Fruit fly (Drosophila melanogaster) Kc167 (cell line): ENCODE results near the gene mRpL14.

Experiments used
- Sin3A ChIP-seq: fragments of >200 bp; optimal IDR thresholded peaks from 2 replicates; lab custom pipeline; 2018; ENCODE audit warnings: missing external identifiers
- h ChIP-seq: fragments of >200 bp; optimal IDR thresholded peaks from 3 replicates; lab custom pipeline; 2018; ENCODE audit warnings: missing external identifiers
- psq ChIP-seq: fragments of >200 bp; optimal IDR thresholded peaks from 2 replicates; lab custom pipeline; 2017; ENCODE audit warnings: missing external identifiers
- ttk ChIP-seq: sonication (Bioruptor generic); optimal IDR thresholded peaks from 2 replicates; lab custom pipeline; 2017; ENCODE audit warnings: missing external identifiers

DNA sequence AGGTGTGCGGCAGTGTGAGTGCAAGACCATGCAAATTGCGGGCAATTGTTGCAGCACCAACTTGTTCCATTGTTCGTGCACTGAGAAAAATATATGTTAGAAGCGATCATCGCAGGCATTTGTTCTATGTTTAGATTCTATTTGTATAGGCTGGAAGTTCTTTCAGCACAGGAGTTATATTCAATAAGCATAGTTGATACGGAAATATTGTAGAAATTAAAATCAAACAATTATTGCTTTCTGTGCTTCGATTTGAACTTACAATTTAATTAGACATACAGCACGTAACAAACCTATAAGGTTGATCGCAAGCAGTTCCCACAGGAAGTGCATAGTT lies 5.7 kb upstream of the mRpL14 start:
- no peak for TF ChIP-seq h (lab: Kevin White, UChicago)
- TF ChIP-seq ttk (lab: Kevin White, UChicago), result no peak
- TF ChIP-seq Sin3A, result no peak
- no peak for TF ChIP-seq psq (lab: Kevin White, UChicago)
